Worm (Caenorhabditis elegans) whole organism, mixed stage, embryonic: ENCODE measurements around the gene Y39G8B.13.

ENCODE experiments used
- blmp-1 ChIP-seq: fragments of 150-350 bp; optimal IDR thresholded peaks from 2 replicates; lab custom pipeline; 2014; ENCODE audit warnings: missing biosample characterization, missing genetic modification characterization
- ceh-39 ChIP-seq: fragments of 150-350 bp; optimal IDR thresholded peaks from 2 replicates; lab custom pipeline; 2014; ENCODE audit warnings: missing biosample characterization, missing genetic modification characterization
- ceh-43 ChIP-seq: fragments of 200-800 bp; sonication (Bioruptor generic); optimal IDR thresholded peaks from 2 replicates; lab custom pipeline; 2018; ENCODE audit warnings: mild to moderate bottlenecking, missing genetic modification characterization, moderate library complexity, missing compliant biosample characterization
- mls-2 ChIP-seq: sonication (generic microtip); optimal IDR thresholded peaks from 2 replicates; lab custom pipeline; 2016; ENCODE audit warnings: mild to moderate bottlenecking, missing genetic modification characterization, moderate library complexity, missing compliant biosample characterization
- nhr-12 ChIP-seq: fragments of 150-350 bp; optimal IDR thresholded peaks from 2 replicates; lab custom pipeline; 2014; ENCODE audit warnings: missing biosample characterization, missing genetic modification characterization
- snpc-4 ChIP-seq: fragments of 150-350 bp; optimal IDR thresholded peaks from 2 replicates; lab custom pipeline; 2014; ENCODE audit warnings: missing biosample characterization, missing genetic modification characterization
- sptf-1 ChIP-seq: sonication (generic microtip); optimal IDR thresholded peaks from 2 replicates; lab custom pipeline; 2017; ENCODE audit warnings: mild to moderate bottlenecking, missing genetic modification characterization, moderate library complexity, missing compliant biosample characterization
- unc-62 ChIP-seq: fragments of 150-350 bp; optimal IDR thresholded peaks from 2 replicates; lab custom pipeline; 2014; ENCODE audit warnings: missing biosample characterization, missing genetic modification reagents, missing genetic modification characterization
- ztf-11 ChIP-seq: fragments of 150-350 bp; optimal IDR thresholded peaks from 2 replicates; lab custom pipeline; 2014; ENCODE audit warnings: missing biosample characterization, missing genetic modification characterization

DNA sequence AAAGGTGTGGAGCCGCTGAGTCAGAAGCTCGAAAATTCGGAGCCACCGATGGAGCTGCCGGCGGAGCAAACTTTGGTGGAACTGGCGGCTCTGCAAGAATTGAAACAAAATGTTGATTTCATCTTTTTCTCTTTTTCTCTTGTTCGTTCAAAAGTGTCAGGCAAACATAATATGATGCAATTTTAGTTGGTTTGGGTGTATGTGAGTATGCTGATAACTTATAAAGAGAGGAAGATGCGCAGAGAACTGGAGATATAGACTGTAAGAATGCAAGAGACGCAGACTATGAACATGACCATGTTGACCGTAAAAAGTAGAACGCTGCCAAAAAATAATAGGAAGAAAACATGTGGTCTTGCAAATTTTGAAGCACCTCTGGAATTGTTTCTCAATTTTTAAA lies 28.8 kb downstream of the Y39G8B.13 start:
- TF ChIP-seq ceh-43 (GFP tag; lab: Kevin White, UChicago) = no peak
- TF ChIP-seq unc-62 = no peak
- TF ChIP-seq snpc-4 (tag; lab: Kevin White, UChicago) = no peak
- TF ChIP-seq sptf-1 = no peak
- no peak for TF ChIP-seq nhr-12
- no peak for TF ChIP-seq mls-2
- no peak for TF ChIP-seq ztf-11 (tag; lab: Kevin White, UChicago)
- TF ChIP-seq ceh-39 = no peak
- TF ChIP-seq blmp-1 (tag; lab: Kevin White, UChicago) = no peak
